Worm (Caenorhabditis elegans) whole organism, midembryonic: ENCODE data around the gene arrd-25.

Experiments used
- T22C8.4 ChIP-seq: fragments of 200-800 bp; sonication (Bioruptor generic); IDR thresholded peaks from 2 replicates; pipeline ENCODE4 v1.3.6; 2022; ENCODE audit warnings: missing genetic modification characterization, missing compliant biosample characterization
- cog-1 ChIP-seq: sonication (generic microtip); optimal IDR thresholded peaks from 2 replicates; lab custom pipeline; 2016; ENCODE audit warnings: missing genetic modification characterization, missing compliant biosample characterization
- flt-1 ChIP-seq: fragments of 200-800 bp; sonication (Bioruptor generic); IDR thresholded peaks from 2 replicates; pipeline ENCODE4 v1.3.6; 2022; ENCODE audit warnings: missing genetic modification characterization, missing compliant biosample characterization
- klf-2 ChIP-seq: fragments of 200-800 bp; sonication (Bioruptor generic); conservative IDR thresholded peaks from 2 replicates; pipeline ENCODE4 v1.3.6; 2022; ENCODE audit warnings: missing genetic modification reagents, missing genetic modification characterization, missing compliant biosample characterization

ce11 chrX:14033494-14033893 is at the start of gene arrd-25:
- TF ChIP-seq klf-2 (GFP tag; lab: Robert Waterston, UW) (no peak), T22C8.4 (no peak), cog-1 (no peak), flt-1 (GFP tag; lab: Robert Waterston, UW) (no peak)
